Fruit fly (Drosophila melanogaster) whole organism, prepupa: ENCODE measurements around the gene Hayan.

Experiments
- Blimp-1 ChIP-seq: fragments of 200-800 bp; sonication (Bioruptor generic); optimal IDR thresholded peaks from 3 replicates; lab custom pipeline; 2017; ENCODE audit warnings: missing biosample characterization, missing genetic modification characterization, mild to moderate bottlenecking, moderate library complexity, missing genetic modification reagents
- CG11294 ChIP-seq: fragments of 200-800 bp; sonication (Bioruptor generic); IDR thresholded peaks from 2 replicates; pipeline ENCODE4 v1.3.6; 2022; ENCODE audit warnings: missing biosample characterization, missing genetic modification characterization
- CG11762 ChIP-seq: fragments of 200-800 bp; sonication (Bioruptor generic); optimal IDR thresholded peaks from 3 replicates; lab custom pipeline; 2016; ENCODE audit warnings: missing biosample characterization, missing genetic modification characterization; ENCODE audit not compliant: insufficient read depth
- CG1621 ChIP-seq: fragments of 200-800 bp; sonication (Bioruptor generic); optimal IDR thresholded peaks from 3 replicates; lab custom pipeline; 2018; ENCODE audit warnings: missing biosample characterization, mild to moderate bottlenecking, missing genetic modification characterization
- CG16779 ChIP-seq: fragments of 200-800 bp; sonication (Bioruptor generic); optimal IDR thresholded peaks from 3 replicates; lab custom pipeline; 2017; ENCODE audit warnings: missing biosample characterization, mild to moderate bottlenecking, missing genetic modification characterization
- CG3032 ChIP-seq: fragments of 200-800 bp; optimal IDR thresholded peaks from 2 replicates; lab custom pipeline; 2019; ENCODE audit warnings: missing biosample characterization, mild to moderate bottlenecking, missing genetic modification characterization, moderate library complexity
- CG31627 ChIP-seq: fragments of 200-800 bp; sonication (Bioruptor generic); optimal IDR thresholded peaks from 3 replicates; lab custom pipeline; 2016; ENCODE audit warnings: missing biosample characterization, missing genetic modification characterization
- CG32006 ChIP-seq: fragments of 200-800 bp; sonication (Bioruptor generic); optimal IDR thresholded peaks from 3 replicates; lab custom pipeline; 2017; ENCODE audit warnings: missing biosample characterization, mild to moderate bottlenecking, missing genetic modification characterization
- CG3919 ChIP-seq: fragments of 200-800 bp; sonication (Bioruptor generic); optimal IDR thresholded peaks from 3 replicates; lab custom pipeline; 2016; ENCODE audit warnings: missing biosample characterization, missing genetic modification characterization
- CG4318 ChIP-seq: fragments of 200-800 bp; sonication (Bioruptor generic); optimal IDR thresholded peaks from 3 replicates; lab custom pipeline; 2017; ENCODE audit warnings: missing biosample characterization, mild to moderate bottlenecking, missing genetic modification characterization
- CG6163 ChIP-seq: fragments of 200-800 bp; sonication (Bioruptor generic); IDR thresholded peaks from 3 replicates; pipeline ENCODE4 v1.3.6; 2022; ENCODE audit warnings: missing biosample characterization, missing genetic modification characterization
- CG6276 ChIP-seq: fragments of 200-800 bp; sonication (Bioruptor generic); optimal IDR thresholded peaks from 2 replicates; lab custom pipeline; 2017; ENCODE audit warnings: missing biosample characterization, mild to moderate bottlenecking, missing genetic modification characterization
- CG6808 ChIP-seq: fragments of 200-800 bp; sonication (Bioruptor generic); optimal IDR thresholded peaks from 3 replicates; lab custom pipeline; 2017; ENCODE audit warnings: missing biosample characterization, missing genetic modification characterization, mild to moderate bottlenecking, moderate library complexity, missing genetic modification reagents
- CG6854 ChIP-seq: fragments of 200-800 bp; sonication (Bioruptor generic); optimal IDR thresholded peaks from 2 replicates; lab custom pipeline; 2017; ENCODE audit warnings: missing biosample characterization, mild to moderate bottlenecking, missing genetic modification characterization
- CG7368 ChIP-seq: fragments of 200-800 bp; sonication (Bioruptor generic); optimal IDR thresholded peaks from 3 replicates; lab custom pipeline; 2016; ENCODE audit warnings: missing biosample characterization, missing genetic modification characterization
- CG8119 ChIP-seq: fragments of 200-800 bp; sonication (Bioruptor generic); IDR thresholded peaks from 3 replicates; pipeline ENCODE4 v1.3.6; 2022; ENCODE audit warnings: missing biosample characterization, missing genetic modification characterization
- CG8319 ChIP-seq: fragments of 200-800 bp; sonication (Bioruptor generic); optimal IDR thresholded peaks from 3 replicates; lab custom pipeline; 2016; ENCODE audit warnings: missing biosample characterization, missing genetic modification characterization
- CG8632 ChIP-seq: fragments of 200-800 bp; sonication (Bioruptor generic); optimal IDR thresholded peaks from 3 replicates; lab custom pipeline; 2016; ENCODE audit warnings: missing biosample characterization, missing genetic modification characterization
- Eip75B ChIP-seq: fragments of 200-800 bp; sonication (Bioruptor generic); optimal IDR thresholded peaks from 3 replicates; lab custom pipeline; 2016; ENCODE audit warnings: missing biosample characterization, missing genetic modification characterization
- Eip93F ChIP-seq: fragments of 200-800 bp; sonication (Bioruptor generic); optimal IDR thresholded peaks from 2 replicates; lab custom pipeline; 2016; ENCODE audit warnings: missing biosample characterization, mild to moderate bottlenecking, missing genetic modification characterization
- Ets96B ChIP-seq: fragments of 200-800 bp; optimal IDR thresholded peaks from 2 replicates; lab custom pipeline; 2019; ENCODE audit warnings: missing biosample characterization, mild to moderate bottlenecking, missing genetic modification characterization, moderate library complexity
- Gug ChIP-seq: fragments of 200-800 bp; sonication (Bioruptor generic); IDR thresholded peaks from 2 replicates; pipeline ENCODE4 v1.3.6; 2022; ENCODE audit warnings: missing biosample characterization, missing genetic modification characterization
- Hr38 ChIP-seq: sonication (Bioruptor generic); optimal IDR thresholded peaks from 2 replicates; lab custom pipeline; 2016; ENCODE audit warnings: missing biosample characterization, missing genetic modification characterization
- Hr39 ChIP-seq: fragments of 200-800 bp; sonication (Bioruptor generic); optimal IDR thresholded peaks from 2 replicates; lab custom pipeline; 2016; ENCODE audit warnings: missing biosample characterization, missing genetic modification characterization
- Hr4 ChIP-seq: fragments of 200-800 bp; sonication (Bioruptor generic); optimal IDR thresholded peaks from 3 replicates; lab custom pipeline; 2016; ENCODE audit warnings: missing biosample characterization, missing genetic modification characterization
- Lpt ChIP-seq: fragments of 200-800 bp; sonication (Bioruptor generic); optimal IDR thresholded peaks from 3 replicates; lab custom pipeline; 2016; ENCODE audit warnings: missing biosample characterization, missing genetic modification characterization
- Met ChIP-seq: fragments of 200-800 bp; sonication (Bioruptor generic); optimal IDR thresholded peaks from 3 replicates; lab custom pipeline; 2016; ENCODE audit warnings: missing biosample characterization, missing genetic modification characterization
- OdsH ChIP-seq: fragments of 200-800 bp; sonication (Bioruptor generic); optimal IDR thresholded peaks from 3 replicates; lab custom pipeline; 2016; ENCODE audit warnings: missing biosample characterization, missing genetic modification characterization
- Sox102F ChIP-seq: fragments of 200-800 bp; sonication (Bioruptor generic); optimal IDR thresholded peaks from 2 replicates; lab custom pipeline; 2016; ENCODE audit warnings: missing biosample characterization, mild to moderate bottlenecking, missing genetic modification characterization
- Sox14 ChIP-seq: fragments of 200-800 bp; sonication (Bioruptor generic); optimal IDR thresholded peaks from 3 replicates; lab custom pipeline; 2016; ENCODE audit warnings: missing biosample characterization, missing genetic modification characterization
- Sox15 ChIP-seq: fragments of 200-800 bp; sonication (Bioruptor generic); optimal IDR thresholded peaks from 3 replicates; lab custom pipeline; 2016; ENCODE audit warnings: missing biosample characterization, missing genetic modification characterization
- achi ChIP-seq: fragments of 200-800 bp; sonication (Bioruptor generic); optimal IDR thresholded peaks from 3 replicates; lab custom pipeline; 2016; ENCODE audit warnings: missing biosample characterization, missing genetic modification characterization
- acj6 ChIP-seq: fragments of 200-800 bp; sonication (Bioruptor generic); optimal IDR thresholded peaks from 3 replicates; lab custom pipeline; 2016; ENCODE audit warnings: missing biosample characterization, missing genetic modification characterization
- dac ChIP-seq: fragments of 200-800 bp; sonication (Bioruptor generic); optimal IDR thresholded peaks from 2 replicates; lab custom pipeline; 2017; ENCODE audit warnings: missing biosample characterization, mild to moderate bottlenecking, missing genetic modification characterization
- dsx ChIP-seq: fragments of 200-800 bp; optimal IDR thresholded peaks from 3 replicates; lab custom pipeline; 2019; ENCODE audit warnings: missing biosample characterization, mild to moderate bottlenecking, missing genetic modification characterization, moderate library complexity; ENCODE audit not compliant: poor library complexity, severe bottlenecking
- eg ChIP-seq: fragments of 200-800 bp; sonication (Bioruptor generic); IDR thresholded peaks from 3 replicates; pipeline ENCODE4 v1.3.6; 2022; ENCODE audit warnings: missing biosample characterization, missing genetic modification characterization
- esn ChIP-seq: fragments of 200-800 bp; sonication (Bioruptor generic); optimal IDR thresholded peaks from 2 replicates; lab custom pipeline; 2016; ENCODE audit warnings: missing biosample characterization, mild to moderate bottlenecking, missing genetic modification characterization, moderate library complexity
- fd59A ChIP-seq: fragments of 200-800 bp; sonication (Bioruptor generic); optimal IDR thresholded peaks from 2 replicates; lab custom pipeline; 2017; ENCODE audit warnings: missing biosample characterization, mild to moderate bottlenecking, missing genetic modification characterization, missing genetic modification reagents
- fd85E ChIP-seq: fragments of 200-800 bp; sonication (Bioruptor generic); optimal IDR thresholded peaks from 3 replicates; lab custom pipeline; 2016; ENCODE audit warnings: missing biosample characterization, missing genetic modification characterization
- fkh ChIP-seq: fragments of 200-800 bp; sonication (Bioruptor generic); optimal IDR thresholded peaks from 3 replicates; lab custom pipeline; 2017; ENCODE audit warnings: missing biosample characterization, mild to moderate bottlenecking, missing genetic modification characterization, moderate library complexity
- net ChIP-seq: fragments of 200-800 bp; sonication (Bioruptor generic); optimal IDR thresholded peaks from 3 replicates; lab custom pipeline; 2016; ENCODE audit warnings: missing biosample characterization, missing genetic modification characterization
- pdm3 ChIP-seq: fragments of 200-800 bp; sonication (Bioruptor generic); optimal IDR thresholded peaks from 3 replicates; lab custom pipeline; 2016; ENCODE audit warnings: missing biosample characterization, missing genetic modification characterization
- ss ChIP-seq, 2 experiments: fragments of 200-800 bp; sonication (Bioruptor generic); optimal IDR thresholded peaks; 2 replicates in 1 of 2; 3 replicates in 1 of 2; lab custom pipeline; 2017 to 2018; ENCODE audit warnings: mild to moderate bottlenecking in 2 of 2, missing biosample characterization in 2 of 2, missing genetic modification characterization in 2 of 2, moderate library complexity in 1 of 2
- topi ChIP-seq: fragments of 200-800 bp; sonication (Bioruptor generic); optimal IDR thresholded peaks from 3 replicates; lab custom pipeline; 2016; ENCODE audit warnings: missing biosample characterization, missing genetic modification characterization
- vri ChIP-seq: fragments of 200-800 bp; sonication (Bioruptor generic); optimal IDR thresholded peaks from 3 replicates; lab custom pipeline; 2016; ENCODE audit warnings: missing biosample characterization, mild to moderate bottlenecking, missing genetic modification characterization

Hayan gene

DNA sequence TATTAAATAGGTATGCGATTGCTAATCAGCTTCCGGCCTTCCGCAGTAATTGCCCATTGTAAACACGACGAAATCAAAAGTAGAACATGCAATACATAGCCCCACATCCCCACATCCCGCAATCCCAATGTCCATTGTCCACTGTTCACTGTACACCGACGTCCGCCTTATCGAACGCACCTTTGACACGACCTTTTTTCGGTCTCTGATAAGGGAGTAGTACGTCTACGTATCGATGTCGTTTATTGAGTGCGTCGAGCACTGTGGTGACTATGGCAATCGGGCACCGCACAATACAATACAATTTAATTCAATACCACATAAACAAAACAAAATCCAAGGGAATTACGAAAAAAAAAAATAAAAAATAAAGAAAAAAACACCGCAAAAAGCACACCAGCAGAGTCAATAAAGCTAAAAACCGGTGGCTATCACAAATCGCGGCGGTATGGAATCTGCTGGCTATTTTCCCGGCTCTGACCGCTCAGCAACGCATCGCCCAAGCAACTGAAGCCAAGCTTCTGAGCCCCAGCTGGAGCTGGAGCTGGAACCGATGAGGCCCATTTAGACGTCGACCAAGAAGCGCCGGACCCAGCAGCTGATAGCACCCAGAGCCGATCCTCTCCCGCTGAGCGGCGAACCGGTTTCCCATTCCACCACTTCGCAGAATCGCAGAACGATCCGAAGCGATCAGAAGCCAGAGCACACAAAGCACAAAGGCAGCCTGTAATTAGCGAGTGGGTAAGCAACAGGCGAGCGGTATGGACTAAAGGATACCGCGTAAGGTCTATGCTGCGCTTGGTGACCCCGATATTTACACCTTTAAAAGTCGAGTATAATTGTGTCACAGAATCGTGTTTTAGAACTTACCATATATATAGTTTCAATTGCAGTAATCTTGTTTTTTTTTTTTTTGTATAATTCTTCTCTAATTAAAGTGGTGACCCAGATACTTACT is at the start of gene Hayan (continued):
- TF ChIP-seq Ets96B (tag; lab: Kevin White, UChicago), result peak; percentile 24
- TF ChIP-seq Hr38 (GFP tag; lab: Kevin White, UChicago), result no peak
- TF ChIP-seq CG8319 (GFP tag; lab: Kevin White, UChicago), result peak; percentile 44
- TF ChIP-seq Sox14 (GFP tag; lab: Kevin White, UChicago), result peak; percentile 23
- peak; percentile 50 for TF ChIP-seq Lpt (GFP tag; lab: Kevin White, UChicago)
- TF ChIP-seq Sox15 (GFP tag; lab: Kevin White, UChicago), result no peak
- no peak for TF ChIP-seq Hr39 (GFP tag; lab: Kevin White, UChicago)
- TF ChIP-seq dsx (GFP tag; lab: Kevin White, UChicago), result peak; percentile 14
- TF ChIP-seq CG6808 (GFP tag; lab: Kevin White, UChicago), result peak; percentile 85
- no peak for TF ChIP-seq CG11762 (GFP tag; lab: Kevin White, UChicago)

DNA sequence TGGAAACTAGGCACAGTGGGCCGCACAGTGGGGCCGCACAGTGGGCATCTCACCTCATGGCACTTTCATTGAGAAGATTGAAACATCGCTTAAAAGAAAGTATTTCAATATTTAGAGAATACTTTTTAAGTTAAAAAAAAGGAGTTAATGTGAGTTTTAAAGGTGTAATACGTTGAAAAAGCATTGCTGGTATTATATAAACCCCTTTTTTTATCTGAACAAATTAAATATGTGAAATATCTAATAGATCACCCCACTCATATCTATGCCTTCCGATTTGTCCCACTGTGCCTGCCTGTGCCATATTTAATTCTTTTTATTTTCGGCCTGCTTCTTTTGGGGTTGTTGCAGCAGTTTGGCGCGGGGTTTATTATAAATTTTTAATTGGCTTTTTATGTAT is 49.7 kb upstream of the Hayan start:
- TF ChIP-seq Lpt (GFP tag; lab: Kevin White, UChicago) (no peak), dsx (GFP tag; lab: Kevin White, UChicago) (no peak), fd59A (GFP tag; lab: Kevin White, UChicago) (no peak), fkh (GFP tag; lab: Kevin White, UChicago) (no peak), CG11762 (GFP tag; lab: Kevin White, UChicago) (no peak), CG1621 (tag; lab: Kevin White, UChicago) (no peak), acj6 (GFP tag; lab: Kevin White, UChicago) (peak; percentile 16), CG8319 (GFP tag; lab: Kevin White, UChicago) (no peak), Sox15 (GFP tag; lab: Kevin White, UChicago) (no peak), CG8632 (GFP tag; lab: Kevin White, UChicago) (peak; percentile 25), OdsH (peak; percentile 13), CG16779 (tag; lab: Kevin White, UChicago) (no peak), net (GFP tag; lab: Kevin White, UChicago) (no peak), Hr39 (GFP tag; lab: Kevin White, UChicago) (peak; percentile 20), pdm3 (peak; percentile 18), fd85E (no peak), CG11294 (GFP tag; lab: Robert Waterston, UW) (no peak), CG6276 (GFP tag; lab: Kevin White, UChicago) (no peak), Hr4 (GFP tag; lab: Kevin White, UChicago) (no peak), ss (GFP tag; optimal IDR thresholded peaks at IDR 0.05; lab: Kevin White, UChicago) (no peak), CG8119 (no peak), CG32006 (peak; percentile 13), Gug (no peak), CG7368 (GFP tag; lab: Kevin White, UChicago) (no peak), Sox102F (GFP tag; lab: Kevin White, UChicago) (peak; percentile 16), Sox14 (GFP tag; lab: Kevin White, UChicago) (peak; percentile 23), esn (GFP tag; lab: Kevin White, UChicago) (peak; percentile 53), CG4318 (GFP tag; lab: Kevin White, UChicago) (no peak), dac (no peak), CG6854 (GFP tag; lab: Kevin White, UChicago) (no peak), topi (GFP tag; lab: Kevin White, UChicago) (peak; percentile 39), CG6163 (GFP tag; lab: Robert Waterston, UW) (no peak), Met (GFP tag; lab: Kevin White, UChicago) (peak; percentile 5), vri (GFP tag; lab: Kevin White, UChicago) (no peak), Hr38 (GFP tag; lab: Kevin White, UChicago) (no peak), CG3919 (GFP tag; lab: Kevin White, UChicago) (peak; percentile 3), CG3032 (no peak), CG6808 (GFP tag; lab: Kevin White, UChicago) (peak; percentile 5), Eip93F (GFP tag; lab: Kevin White, UChicago) (no peak), Blimp-1 (GFP tag; lab: Kevin White, UChicago) (no peak), CG31627 (GFP tag; lab: Kevin White, UChicago) (peak; percentile 19), eg (GFP tag; lab: Robert Waterston, UW) (no peak), Eip75B (GFP tag; lab: Kevin White, UChicago) (no peak), achi (peak; percentile 23)
